Fruit fly (Drosophila melanogaster) whole organism, embryonic: ENCODE measurements around the gene CecA1.

Experiments used
- ATbp ChIP-seq: fragments of 200-800 bp; sonication (Bioruptor generic); optimal IDR thresholded peaks from 2 replicates; lab custom pipeline; 2017; ENCODE audit warnings: missing biosample characterization, mild to moderate bottlenecking, missing genetic modification characterization, missing genetic modification reagents
- Ada2b ChIP-seq: fragments of 200-800 bp; sonication (Bioruptor generic); IDR thresholded peaks from 2 replicates; pipeline ENCODE4 v1.3.6; 2022; ENCODE audit warnings: missing biosample characterization, missing genetic modification characterization
- Atf3 ChIP-seq: fragments of 200-800 bp; sonication (Bioruptor generic); optimal IDR thresholded peaks from 3 replicates; lab custom pipeline; 2016; ENCODE audit warnings: missing biosample characterization, missing genetic modification characterization
- CG12219 ChIP-seq: fragments of 200-800 bp; sonication (Bioruptor generic); optimal IDR thresholded peaks from 3 replicates; lab custom pipeline; 2018; ENCODE audit warnings: missing biosample characterization, mild to moderate bottlenecking, missing genetic modification characterization
- CG13296 ChIP-seq: fragments of 200-800 bp; sonication (Bioruptor generic); optimal IDR thresholded peaks from 3 replicates; lab custom pipeline; 2018; ENCODE audit warnings: missing biosample characterization, mild to moderate bottlenecking, missing genetic modification characterization
- CG14014 ChIP-seq: fragments of 200-800 bp; sonication (Bioruptor generic); IDR thresholded peaks from 2 replicates; pipeline ENCODE4 v1.3.6; 2022; ENCODE audit warnings: missing biosample characterization, missing genetic modification characterization
- CG15269 ChIP-seq: fragments of 200-800 bp; sonication (Bioruptor generic); optimal IDR thresholded peaks from 2 replicates; lab custom pipeline; 2018; ENCODE audit warnings: missing biosample characterization, mild to moderate bottlenecking, missing genetic modification characterization, moderate library complexity
- CG17385 ChIP-seq: fragments of 200-800 bp; sonication (Bioruptor generic); optimal IDR thresholded peaks from 3 replicates; lab custom pipeline; 2018; ENCODE audit warnings: missing biosample characterization, mild to moderate bottlenecking, missing genetic modification characterization
- CG18262 ChIP-seq: fragments of 200-800 bp; optimal IDR thresholded peaks from 3 replicates; lab custom pipeline; 2019; ENCODE audit warnings: missing biosample characterization, mild to moderate bottlenecking, missing genetic modification characterization, moderate library complexity
- CG2129 ChIP-seq: fragments of 200-800 bp; sonication (Bioruptor generic); IDR thresholded peaks from 2 replicates; pipeline ENCODE4 v1.3.6; 2022; ENCODE audit warnings: missing biosample characterization, missing genetic modification characterization; ENCODE audit not compliant: partially characterized antibody
- CG2678 ChIP-seq: fragments of 200-800 bp; sonication (Bioruptor generic); optimal IDR thresholded peaks from 3 replicates; lab custom pipeline; 2019; ENCODE audit warnings: missing biosample characterization, mild to moderate bottlenecking, missing genetic modification characterization, moderate library complexity
- CG2889 ChIP-seq: fragments of 200-800 bp; sonication (Bioruptor generic); IDR thresholded peaks from 3 replicates; pipeline ENCODE4 v1.3.6; 2022; ENCODE audit warnings: missing biosample characterization, missing genetic modification characterization
- CG3281 ChIP-seq: fragments of 200-800 bp; sonication (Bioruptor generic); optimal IDR thresholded peaks from 3 replicates; lab custom pipeline; 2017; ENCODE audit warnings: missing biosample characterization, mild to moderate bottlenecking, missing genetic modification characterization
- CG4404 ChIP-seq: fragments of 200-800 bp; sonication (Bioruptor generic); IDR thresholded peaks from 2 replicates; pipeline ENCODE4 v1.3.6; 2022; ENCODE audit warnings: missing biosample characterization, missing genetic modification characterization
- CG4424 ChIP-seq: fragments of 200-800 bp; sonication (Bioruptor generic); optimal IDR thresholded peaks from 3 replicates; lab custom pipeline; 2016; ENCODE audit warnings: missing biosample characterization, missing genetic modification characterization
- CG6689 ChIP-seq: fragments of 200-800 bp; sonication (Bioruptor generic); IDR thresholded peaks from 2 replicates; pipeline ENCODE4 v1.3.6; 2022; ENCODE audit warnings: missing biosample characterization, missing genetic modification characterization
- CG8359 ChIP-seq: fragments of 200-800 bp; sonication (Bioruptor generic); optimal IDR thresholded peaks from 2 replicates; lab custom pipeline; 2017; ENCODE audit warnings: missing biosample characterization, mild to moderate bottlenecking, missing genetic modification characterization, borderline replicate concordance
- CG8478 ChIP-seq: fragments of >200 bp; optimal IDR thresholded peaks from 2 replicates; lab custom pipeline; 2018
- CG9932 ChIP-seq: fragments of 200-800 bp; sonication (Bioruptor generic); IDR thresholded peaks from 2 replicates; pipeline ENCODE4 v1.3.6; 2022; ENCODE audit warnings: missing biosample characterization, missing genetic modification characterization
- CTCF ChIP-seq: fragments of 200-800 bp; sonication (Bioruptor generic); optimal IDR thresholded peaks from 2 replicates; lab custom pipeline; 2017; ENCODE audit warnings: missing biosample characterization, mild to moderate bottlenecking, missing genetic modification characterization, moderate library complexity
- D19B ChIP-seq: fragments of 200-800 bp; sonication (Bioruptor generic); optimal IDR thresholded peaks from 2 replicates; lab custom pipeline; 2017; ENCODE audit warnings: missing biosample characterization, mild to moderate bottlenecking, missing genetic modification characterization
- E2f1 ChIP-seq: fragments of 200-800 bp; sonication (Bioruptor generic); IDR thresholded peaks from 2 replicates; pipeline ENCODE4 v1.3.6; 2022; ENCODE audit warnings: missing biosample characterization, missing genetic modification characterization
- GATAe ChIP-seq: fragments of 200-800 bp; sonication (Bioruptor generic); conservative IDR thresholded peaks from 2 replicates; pipeline ENCODE4 v1.3.6; 2022; ENCODE audit warnings: missing biosample characterization, missing genetic modification characterization
- Hmr ChIP-seq: fragments of 200-800 bp; sonication (Bioruptor generic); optimal IDR thresholded peaks from 3 replicates; lab custom pipeline; 2017; ENCODE audit warnings: mild to moderate bottlenecking, missing biosample characterization, missing genetic modification reagents, missing genetic modification characterization
- Mrtf ChIP-seq: fragments of 200-800 bp; sonication (Bioruptor generic); IDR thresholded peaks from 3 replicates; pipeline ENCODE4 v1.3.6; 2022; ENCODE audit warnings: missing biosample characterization, missing genetic modification characterization
- Oli ChIP-seq: fragments of 200-800 bp; sonication (Bioruptor generic); optimal IDR thresholded peaks from 2 replicates; lab custom pipeline; 2018; ENCODE audit warnings: missing biosample characterization, mild to moderate bottlenecking, missing genetic modification characterization, moderate library complexity
- Optix ChIP-seq: fragments of 200-800 bp; sonication (Bioruptor generic); IDR thresholded peaks from 3 replicates; pipeline ENCODE4 v1.3.6; 2022; ENCODE audit warnings: missing biosample characterization, missing genetic modification characterization
- Ptx1 ChIP-seq: fragments of 200-800 bp; sonication (Bioruptor generic); IDR thresholded peaks from 2 replicates; pipeline ENCODE4 v1.3.6; 2022; ENCODE audit warnings: missing biosample characterization, missing genetic modification characterization
- Sox100B ChIP-seq: fragments of 200-800 bp; sonication (Bioruptor generic); optimal IDR thresholded peaks from 3 replicates; lab custom pipeline; 2018; ENCODE audit warnings: missing biosample characterization, mild to moderate bottlenecking, missing genetic modification characterization
- chinmo ChIP-seq: fragments of 200-800 bp; sonication (Bioruptor generic); IDR thresholded peaks from 4 replicates; pipeline ENCODE4 v1.3.6; 2022; ENCODE audit warnings: missing biosample characterization, missing genetic modification characterization; ENCODE audit not compliant: partially characterized antibody
- da ChIP-seq: fragments of 200-800 bp; sonication (Bioruptor generic); optimal IDR thresholded peaks from 2 replicates; lab custom pipeline; 2016; ENCODE audit warnings: missing biosample characterization, missing genetic modification characterization
- dysf ChIP-seq: fragments of 200-800 bp; sonication (Bioruptor generic); IDR thresholded peaks from 3 replicates; pipeline ENCODE4 v1.3.6; 2022; ENCODE audit warnings: missing biosample characterization, missing genetic modification characterization
- emc ChIP-seq: fragments of 200-800 bp; sonication (Bioruptor generic); optimal IDR thresholded peaks from 2 replicates; lab custom pipeline; 2016; ENCODE audit warnings: missing biosample characterization, missing genetic modification characterization
- fd3F ChIP-seq: fragments of 200-800 bp; sonication (Bioruptor generic); optimal IDR thresholded peaks from 2 replicates; lab custom pipeline; 2018; ENCODE audit warnings: missing biosample characterization, mild to moderate bottlenecking, missing genetic modification characterization, moderate library complexity
- fd96Cb ChIP-seq: fragments of 200-800 bp; sonication (Bioruptor generic); optimal IDR thresholded peaks from 2 replicates; lab custom pipeline; 2018; ENCODE audit warnings: missing biosample characterization, mild to moderate bottlenecking, missing genetic modification characterization, moderate library complexity
- grn ChIP-seq: fragments of 200-800 bp; sonication (Bioruptor generic); optimal IDR thresholded peaks from 3 replicates; lab custom pipeline; 2017; ENCODE audit warnings: missing biosample characterization, missing genetic modification characterization
- ind ChIP-seq: fragments of 200-800 bp; sonication (Bioruptor generic); optimal IDR thresholded peaks from 3 replicates; lab custom pipeline; 2016; ENCODE audit warnings: missing biosample characterization, missing genetic modification characterization
- maf-S ChIP-seq: fragments of 200-800 bp; sonication (Bioruptor generic); optimal IDR thresholded peaks from 2 replicates; lab custom pipeline; 2016; ENCODE audit warnings: missing biosample characterization, missing genetic modification characterization
- mirr ChIP-seq: fragments of 200-800 bp; sonication (Bioruptor generic); optimal IDR thresholded peaks from 3 replicates; lab custom pipeline; 2018; ENCODE audit warnings: missing biosample characterization, mild to moderate bottlenecking, missing genetic modification characterization
- otp ChIP-seq: fragments of 200-800 bp; sonication (Bioruptor generic); IDR thresholded peaks from 3 replicates; pipeline ENCODE4, ENCODE4 v1.3.6; 2022; ENCODE audit warnings: missing biosample characterization, missing genetic modification characterization
- pfk ChIP-seq: fragments of 200-800 bp; sonication (Bioruptor generic); optimal IDR thresholded peaks from 2 replicates; lab custom pipeline; 2018; ENCODE audit warnings: missing biosample characterization, mild to moderate bottlenecking, missing genetic modification characterization, moderate library complexity
- pnt ChIP-seq: fragments of 200-800 bp; sonication (Bioruptor generic); optimal IDR thresholded peaks from 3 replicates; lab custom pipeline; 2016; ENCODE audit warnings: missing biosample characterization, missing genetic modification characterization
- prd ChIP-seq, 3 experiments: fragments of >200 bp in 2 of 3; fragments of 200-800 bp in 1 of 3; sonication (Bioruptor generic) in 1 of 3; optimal IDR thresholded peaks in 2 of 3; IDR thresholded peaks in 1 of 3; 2 replicates in 2 of 3; 3 replicates in 1 of 3; pipeline versions ENCODE4 v1.3.6 to Lab custom; 2017 to 2022; ENCODE audit warnings: missing biosample characterization in 1 of 3, missing genetic modification characterization in 1 of 3
- pzg ChIP-seq: fragments of 200-800 bp; sonication (Bioruptor generic); optimal IDR thresholded peaks from 3 replicates; lab custom pipeline; 2018; ENCODE audit warnings: missing biosample characterization, mild to moderate bottlenecking, missing genetic modification characterization, moderate library complexity
- ranshi ChIP-seq: fragments of 200-800 bp; sonication (Bioruptor generic); IDR thresholded peaks from 2 replicates; pipeline ENCODE4 v1.3.6; 2022; ENCODE audit warnings: missing biosample characterization, missing genetic modification characterization
- row ChIP-seq: fragments of 200-800 bp; sonication (Bioruptor generic); IDR thresholded peaks from 3 replicates; pipeline ENCODE4 v1.3.6; 2022; ENCODE audit warnings: missing biosample characterization, missing genetic modification characterization
- run ChIP-seq: fragments of 200-800 bp; sonication (Bioruptor generic); optimal IDR thresholded peaks from 3 replicates; lab custom pipeline; 2018; ENCODE audit warnings: missing biosample characterization, mild to moderate bottlenecking, missing genetic modification characterization
- sr ChIP-seq: fragments of 200-800 bp; sonication (Bioruptor generic); IDR thresholded peaks from 3 replicates; pipeline ENCODE4 v1.3.6; 2022; ENCODE audit warnings: missing biosample characterization, missing genetic modification characterization
- vvl ChIP-seq: fragments of 200-800 bp; sonication (Bioruptor generic); IDR thresholded peaks from 2 replicates; pipeline ENCODE4 v1.3.6; 2022; ENCODE audit warnings: missing biosample characterization, missing genetic modification characterization
- wdn ChIP-seq: fragments of 200-800 bp; sonication (Bioruptor generic); IDR thresholded peaks from 2 replicates; pipeline ENCODE4 v1.3.6; 2022; ENCODE audit warnings: missing biosample characterization, missing genetic modification characterization

The CecA1 gene

DNA sequence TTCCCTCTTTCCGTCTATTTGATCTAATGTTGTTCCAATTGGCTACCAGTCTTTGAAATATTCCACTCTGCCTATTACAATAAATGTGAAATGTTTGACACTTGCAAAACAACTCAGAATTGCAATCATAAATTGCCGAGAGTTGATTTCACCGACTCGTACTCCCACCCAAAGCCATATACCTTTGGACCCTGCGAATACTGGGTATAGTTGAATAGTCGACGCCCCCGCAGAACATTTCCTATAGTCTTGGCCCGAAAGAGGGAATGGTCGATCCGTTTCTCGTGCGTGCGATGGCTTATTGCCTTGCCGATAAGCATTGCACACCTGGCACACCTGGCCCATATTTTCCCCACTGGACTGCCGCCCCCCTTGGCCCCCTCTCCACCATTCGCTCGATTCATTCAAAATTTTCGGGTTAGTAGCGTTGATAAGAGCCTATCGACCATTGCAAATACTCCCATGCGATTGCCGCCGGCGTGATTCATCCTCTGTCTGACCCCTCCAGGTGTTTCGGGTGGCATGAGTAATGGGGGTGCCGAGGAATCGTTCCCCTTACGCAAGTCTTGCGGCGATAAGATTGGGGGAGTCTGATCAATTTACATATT lies 10.5 kb upstream of the CecA1 start (continued):
- TF ChIP-seq CG9932 (GFP tag; lab: Robert Waterston, UW) (peak; percentile 56), E2f1 (GFP tag; lab: Robert Waterston, UW) (no peak), ATbp (GFP tag; lab: Kevin White, UChicago) (peak; percentile 17), pzg (GFP tag; lab: Kevin White, UChicago) (no peak), otp (GFP tag; lab: Robert Waterston, UW) (0 out of 3 replicates have a peak, but pooled peaks have one; percentile 24), Optix (GFP tag; lab: Robert Waterston, UW) (0 out of 3 replicates have a peak, but pooled peaks have one; percentile 31), chinmo (GFP tag; lab: Robert Waterston, UW) (peak; percentile 71; the same call in 2 of the 4 replicates), CG3281 (peak; percentile 7), CG12219 (peak; percentile 1), CG4404 (GFP tag; lab: Robert Waterston, UW) (no peak), Oli (tag; lab: Kevin White, UChicago) (peak; percentile 8), grn (GFP tag; lab: Kevin White, UChicago) (peak; percentile 7), fd96Cb (tag; lab: Kevin White, UChicago) (peak; percentile 5), CG2129 (no peak), CG13296 (GFP tag; lab: Kevin White, UChicago) (peak; percentile 52), Mrtf (GFP tag; lab: Robert Waterston, UW) (no peak), da (GFP tag; lab: Kevin White, UChicago) (peak; percentile 13), CG15269 (peak; percentile 35), wdn (GFP tag; lab: Robert Waterston, UW) (0 out of 2 replicates have a peak, but pooled peaks have one; percentile 26), Sox100B (GFP tag; lab: Kevin White, UChicago) (peak; percentile 13), CG2678 (tag; lab: Kevin White, UChicago) (peak; percentile 28), sr (GFP tag; lab: Robert Waterston, UW) (peak; percentile 85), CG8359 (GFP tag; lab: Kevin White, UChicago) (no peak), GATAe (0 out of 2 replicates have a peak, but pooled peaks have one; percentile 46), vvl (peak; percentile 21; the same call in 1 of the 2 replicates), fd3F (GFP tag; lab: Kevin White, UChicago) (no peak), row (GFP tag; lab: Robert Waterston, UW) (peak; percentile 72), ranshi (GFP tag; lab: Robert Waterston, UW) (0 out of 2 replicates have a peak, but pooled peaks have one; percentile 20), CG4424 (GFP tag; lab: Kevin White, UChicago) (peak; percentile 3), prd (optimal IDR thresholded peaks at IDR 0.05; lab: Kevin White, UChicago) (no peak), prd (GFP tag; IDR thresholded peaks at IDR 0.05; lab: Robert Waterston, UW) (no peak), CG8478 (lab: Kevin White, UChicago) (no peak), Hmr (GFP tag; lab: Kevin White, UChicago) (peak; percentile 54), D19B (GFP tag; lab: Kevin White, UChicago) (peak; percentile 75), Ada2b (GFP tag; lab: Robert Waterston, UW) (0 out of 2 replicates have a peak, but pooled peaks have one; percentile 25), CG17385 (GFP tag; lab: Kevin White, UChicago) (peak; percentile 14), maf-S (no peak), ind (GFP tag; lab: Kevin White, UChicago) (peak; percentile 11), dysf (GFP tag; lab: Robert Waterston, UW) (peak; percentile 64), CG6689 (GFP tag; lab: Robert Waterston, UW) (peak; percentile 21; the same call in 1 of the 2 replicates), Atf3 (GFP tag; lab: Kevin White, UChicago) (no peak), emc (GFP tag; lab: Kevin White, UChicago) (no peak), pfk (GFP tag; lab: Kevin White, UChicago) (no peak), pnt (peak; percentile 17), CG2889 (GFP tag; lab: Robert Waterston, UW) (0 out of 3 replicates have a peak, but pooled peaks have one; percentile 47), Ptx1 (GFP tag; lab: Robert Waterston, UW) (peak; percentile 44), CG14014 (GFP tag; lab: Robert Waterston, UW) (peak; percentile 10; the same call in 1 of the 2 replicates), run (tag; lab: Kevin White, UChicago) (no peak), CTCF (GFP tag; lab: Kevin White, UChicago) (no peak), mirr (GFP tag; lab: Kevin White, UChicago) (peak; percentile 22), CG18262 (tag; lab: Kevin White, UChicago) (no peak)
